Fruit fly (Drosophila melanogaster) whole organism, prepupa: ENCODE measurements around the gene NimC2.

Experiments
- CG11294 ChIP-seq: fragments of 200-800 bp; sonication (Bioruptor generic); IDR thresholded peaks from 2 replicates; pipeline ENCODE4 v1.3.6; 2022; ENCODE audit warnings: missing biosample characterization, missing genetic modification characterization
- CG31627 ChIP-seq: fragments of 200-800 bp; sonication (Bioruptor generic); optimal IDR thresholded peaks from 3 replicates; lab custom pipeline; 2016; ENCODE audit warnings: missing biosample characterization, missing genetic modification characterization
- CG4318 ChIP-seq: fragments of 200-800 bp; sonication (Bioruptor generic); optimal IDR thresholded peaks from 3 replicates; lab custom pipeline; 2017; ENCODE audit warnings: missing biosample characterization, mild to moderate bottlenecking, missing genetic modification characterization
- CG6163 ChIP-seq: fragments of 200-800 bp; sonication (Bioruptor generic); IDR thresholded peaks from 3 replicates; pipeline ENCODE4 v1.3.6; 2022; ENCODE audit warnings: missing biosample characterization, missing genetic modification characterization
- CG6792 ChIP-seq: fragments of 200-800 bp; sonication (Bioruptor generic); optimal IDR thresholded peaks from 3 replicates; lab custom pipeline; 2016; ENCODE audit warnings: missing biosample characterization, missing genetic modification characterization
- OdsH ChIP-seq: fragments of 200-800 bp; sonication (Bioruptor generic); optimal IDR thresholded peaks from 3 replicates; lab custom pipeline; 2016; ENCODE audit warnings: missing biosample characterization, missing genetic modification characterization
- Sox14 ChIP-seq: fragments of 200-800 bp; sonication (Bioruptor generic); optimal IDR thresholded peaks from 3 replicates; lab custom pipeline; 2016; ENCODE audit warnings: missing biosample characterization, missing genetic modification characterization
- eg ChIP-seq: fragments of 200-800 bp; sonication (Bioruptor generic); IDR thresholded peaks from 3 replicates; pipeline ENCODE4 v1.3.6; 2022; ENCODE audit warnings: missing biosample characterization, missing genetic modification characterization
- topi ChIP-seq: fragments of 200-800 bp; sonication (Bioruptor generic); optimal IDR thresholded peaks from 3 replicates; lab custom pipeline; 2016; ENCODE audit warnings: missing biosample characterization, missing genetic modification characterization

DNA sequence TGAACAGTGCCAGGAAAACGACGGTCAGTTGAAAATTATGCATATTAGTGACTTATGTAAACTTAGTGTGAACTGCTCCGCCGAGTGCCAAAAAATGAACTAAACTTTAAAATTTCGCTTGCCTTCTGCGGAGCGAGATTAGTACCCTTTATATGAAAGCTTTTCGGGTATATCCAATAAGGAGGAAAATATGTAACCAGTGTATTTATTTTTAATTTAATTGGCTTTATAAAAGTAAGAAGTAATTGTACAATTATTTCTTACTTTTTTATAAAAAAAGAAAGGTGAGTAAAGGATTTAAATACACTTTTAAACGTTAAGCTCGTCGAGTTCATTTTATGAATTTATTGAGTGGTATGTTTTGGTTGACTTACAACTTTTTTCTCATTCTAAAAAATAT lies 7.1 kb upstream of the NimC2 start, which contains the start of gene He:
- no peak for TF ChIP-seq CG6792
- TF ChIP-seq CG6163, result no peak
- TF ChIP-seq eg, result no peak
- TF ChIP-seq CG11294 (GFP tag; lab: Robert Waterston, UW), result no peak
- no peak for TF ChIP-seq Sox14 (GFP tag; lab: Kevin White, UChicago)
- TF ChIP-seq OdsH, result no peak
- TF ChIP-seq CG31627 (GFP tag; lab: Kevin White, UChicago), result no peak
- TF ChIP-seq CG4318, result no peak
- TF ChIP-seq topi (GFP tag; lab: Kevin White, UChicago), result no peak
